Worm (Caenorhabditis elegans): ENCODE data around the gene nhr-143.

- TF ChIP-seq unc-39 (tag; optimal IDR thresholded peaks at IDR 0.05) (no peak), mab-5 (tag; optimal IDR thresholded peaks at IDR 0.05) (no peak), unc-62 (GFP tag; optimal IDR thresholded peaks at IDR 0.05) (no peak), sem-2 (GFP tag; optimal IDR thresholded peaks at IDR 0.05) (no peak), tbx-8 (GFP tag; optimal IDR thresholded peaks at IDR 0.05) (no peak), unc-120 (tag; optimal IDR thresholded peaks at IDR 0.05; ENCODE audit: poor library complexity, severe bottlenecking) (no peak), lsy-2 (tag; optimal IDR thresholded peaks at IDR 0.05) (no peak), nhr-76 (tag; optimal IDR thresholded peaks at IDR 0.05) (no peak)
Observed at ce11 chrV:8927715-8928114, 47.0 kb downstream of the nhr-143 start.
